Worm (Caenorhabditis elegans): ENCODE data around the gene acl-8.

The acl-8 gene

ce11 chrV:6408733-6409227 lies 41.9 kb upstream of the acl-8 start, which contains the start of gene bcf-1 (continued):
- no peak for TF ChIP-seq hif-1 (tag; optimal IDR thresholded peaks at IDR 0.05)
- 0 out of 2 replicates have a peak, but pooled peaks have one; percentile 52 for TF ChIP-seq php-3 (GFP tag; IDR thresholded peaks at IDR 0.05)
- no peak for TF ChIP-seq lim-7 (GFP tag; IDR thresholded peaks at IDR 0.05)
- TF ChIP-seq daf-12 (tag; optimal IDR thresholded peaks at IDR 0.05): no peak
- no peak for TF ChIP-seq dmd-8 (GFP tag; IDR thresholded peaks at IDR 0.05)
- TF ChIP-seq ceh-44 (GFP tag; IDR thresholded peaks at IDR 0.05): no peak
- TF ChIP-seq ZK546.5 (tag; optimal IDR thresholded peaks at IDR 0.05): no peak
- TF ChIP-seq duxl-1 (tag; optimal IDR thresholded peaks at IDR 0.05; ENCODE audit: poor library complexity): no peak
- TF ChIP-seq zip-2 (tag; optimal IDR thresholded peaks at IDR 0.05): no peak
- TF ChIP-seq lin-1 (GFP tag; IDR thresholded peaks at IDR 0.05): no peak
- TF ChIP-seq lin-15B (tag; optimal IDR thresholded peaks at IDR 0.05): no peak
- TF ChIP-seq nhr-25 (tag; optimal IDR thresholded peaks at IDR 0.05; ENCODE audit: borderline replicate concordance, insufficient read depth): no peak
- no peak for TF ChIP-seq lin-29 (GFP tag; IDR thresholded peaks at IDR 0.05)
- TF ChIP-seq spr-1 (tag; optimal IDR thresholded peaks at IDR 0.05): no peak

DNA sequence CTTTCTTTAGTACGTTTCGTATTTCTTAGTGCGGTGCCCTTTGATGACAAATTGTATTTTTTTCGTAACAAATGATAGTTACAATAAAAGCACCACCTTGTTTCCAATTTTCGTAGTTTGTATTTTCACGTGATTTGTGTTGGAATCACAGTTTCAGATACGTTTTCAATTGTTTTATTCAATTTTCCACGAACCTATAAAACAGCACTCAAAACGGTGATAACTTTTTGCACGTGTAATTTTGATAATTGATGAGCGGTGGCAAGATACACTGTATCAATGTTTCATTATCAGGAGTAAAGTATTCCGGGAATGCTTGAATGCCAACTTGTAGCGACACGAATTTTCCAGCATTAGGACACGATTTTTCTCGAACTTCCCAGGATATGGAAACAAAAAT lies 39.5 kb upstream of the acl-8 start:
- no peak for TF ChIP-seq ZK546.5 (tag; optimal IDR thresholded peaks at IDR 0.05)
- TF ChIP-seq gei-8 (GFP tag; optimal IDR thresholded peaks at IDR 0.05): no peak
- TF ChIP-seq zip-2 (tag; optimal IDR thresholded peaks at IDR 0.05): no peak
- TF ChIP-seq ztf-11 (tag; optimal IDR thresholded peaks at IDR 0.05): no peak
- no peak for TF ChIP-seq nhr-25 (tag; optimal IDR thresholded peaks at IDR 0.05; ENCODE audit: borderline replicate concordance, insufficient read depth)
- no peak for TF ChIP-seq snpc-1.2 (GFP tag; IDR thresholded peaks at IDR 0.05)
- no peak for TF ChIP-seq nhr-10 (tag; optimal IDR thresholded peaks at IDR 0.05)
- no peak for TF ChIP-seq zfp-3 (GFP tag; conservative IDR thresholded peaks at IDR 0.05)
- no peak for TF ChIP-seq lir-3 (tag; optimal IDR thresholded peaks at IDR 0.05)
- TF ChIP-seq hlh-11 (tag; optimal IDR thresholded peaks at IDR 0.05): peak; percentile 72
- TF ChIP-seq rbr-2 (tag; optimal IDR thresholded peaks at IDR 0.05): no peak
- no peak for TF ChIP-seq tag-97 (GFP tag; IDR thresholded peaks at IDR 0.05)
- no peak for TF ChIP-seq madf-5 (GFP tag; IDR thresholded peaks at IDR 0.05)
- peak; percentile 99 for TF ChIP-seq php-3 (GFP tag; IDR thresholded peaks at IDR 0.05)
- TF ChIP-seq R02D3.7 (tag; optimal IDR thresholded peaks at IDR 0.05): no peak
- no peak for TF ChIP-seq set-16 (GFP tag; IDR thresholded peaks at IDR 0.05)
- no peak for TF ChIP-seq sdz-12 (GFP tag; optimal IDR thresholded peaks at IDR 0.05)
- no peak for TF ChIP-seq ces-1 (GFP tag; optimal IDR thresholded peaks at IDR 0.05)
- no peak for TF ChIP-seq arid-1 (GFP tag; conservative IDR thresholded peaks at IDR 0.05)
- no peak for TF ChIP-seq lin-38 (GFP tag; IDR thresholded peaks at IDR 0.05)
- TF ChIP-seq T26A8.4 (GFP tag; IDR thresholded peaks at IDR 0.05): no peak
- peak; percentile 31 for TF ChIP-seq T20F7.1 (GFP tag; optimal IDR thresholded peaks at IDR 0.05)
- peak; percentile 84 for TF ChIP-seq pqm-1 (tag; optimal IDR thresholded peaks at IDR 0.05)
- no peak for TF ChIP-seq ceh-44 (GFP tag; IDR thresholded peaks at IDR 0.05)
- TF ChIP-seq duxl-1 (tag; optimal IDR thresholded peaks at IDR 0.05; ENCODE audit: poor library complexity): no peak
- no peak for TF ChIP-seq lim-7 (GFP tag; IDR thresholded peaks at IDR 0.05)
- TF ChIP-seq nhr-6 (tag; optimal IDR thresholded peaks at IDR 0.05): no peak
- TF ChIP-seq lin-29 (GFP tag; IDR thresholded peaks at IDR 0.05): no peak
- no peak for TF ChIP-seq fkh-10 (GFP tag; optimal IDR thresholded peaks at IDR 0.05)
- no peak for TF ChIP-seq daf-16 (GFP tag; optimal IDR thresholded peaks at IDR 0.05)
- TF ChIP-seq daf-16 (tag; optimal IDR thresholded peaks at IDR 0.05): peak; percentile 34
- no peak for TF ChIP-seq dmd-9 (GFP tag; IDR thresholded peaks at IDR 0.05)
- no peak for TF ChIP-seq ztf-7 (tag; optimal IDR thresholded peaks at IDR 0.05)
- TF ChIP-seq mep-1 (tag; optimal IDR thresholded peaks at IDR 0.05): peak; percentile 21
- no peak for TF ChIP-seq skn-1 (tag; optimal IDR thresholded peaks at IDR 0.05)
- no peak for TF ChIP-seq ctbp-1 (GFP tag; IDR thresholded peaks at IDR 0.05)
- no peak for TF ChIP-seq vab-7 (GFP tag; IDR thresholded peaks at IDR 0.05)
- TF ChIP-seq zfp-2 (tag; optimal IDR thresholded peaks at IDR 0.05): no peak
- no peak for TF ChIP-seq mes-2 (tag; optimal IDR thresholded peaks at IDR 0.05; ENCODE audit: poor library complexity, severe bottlenecking)
- no peak for TF ChIP-seq nhr-237 (tag; optimal IDR thresholded peaks at IDR 0.05)
- TF ChIP-seq zip-11 (GFP tag; IDR thresholded peaks at IDR 0.05): no peak
- peak in 1 of 2 experiments; percentile 38 for TF ChIP-seq lsy-2 (tag; optimal IDR thresholded peaks at IDR 0.05)
- TF ChIP-seq nhr-42 (GFP tag; IDR thresholded peaks at IDR 0.05): no peak
